Worm (Caenorhabditis elegans) whole organism, L3 larva: Measurements from ENCODE around the gene M03E7.2.

Experiments used
- fos-1 ChIP-seq: fragments of 150-350 bp; optimal IDR thresholded peaks from 2 replicates; lab custom pipeline; 2014; ENCODE audit warnings: missing biosample characterization, missing genetic modification characterization
- mdl-1 ChIP-seq: fragments of 150-350 bp; optimal IDR thresholded peaks from 2 replicates; lab custom pipeline; 2014; ENCODE audit warnings: missing biosample characterization, missing genetic modification characterization
- nhr-11 ChIP-seq: fragments of 150-350 bp; optimal IDR thresholded peaks from 2 replicates; lab custom pipeline; 2014; ENCODE audit warnings: missing biosample characterization, missing genetic modification characterization
- pqm-1 ChIP-seq: fragments of 150-350 bp; optimal IDR thresholded peaks from 2 replicates; lab custom pipeline; 2017; ENCODE audit warnings: missing biosample characterization, missing genetic modification characterization, inconsistent platforms
- sea-2 ChIP-seq: fragments of 150-350 bp; sonication (generic microtip); optimal IDR thresholded peaks from 4 replicates; lab custom pipeline; 2014; ENCODE audit warnings: missing biosample characterization, missing genetic modification reagents, missing genetic modification characterization

- TF ChIP-seq pqm-1 (tag; lab: Kevin White, UChicago) (no peak), mdl-1 (tag; lab: Kevin White, UChicago) (no peak), fos-1 (tag; lab: Kevin White, UChicago) (no peak), sea-2 (GFP tag; lab: Kevin White, UChicago) (no peak), nhr-11 (tag; lab: Kevin White, UChicago) (no peak)
These were observed 2.6 kb downstream of the M03E7.2 start, which contains the start of gene memb-2 for ce11 chrV:5620040-5620439.
